Worm (Caenorhabditis elegans) whole organism, late embryonic: ENCODE measurements around the gene F34D10.3.

Experiments
- K09A11.1 ChIP-seq: sonication (generic microtip); optimal IDR thresholded peaks from 2 replicates; lab custom pipeline; 2017; ENCODE audit warnings: antibody characterized with exemption, mild to moderate bottlenecking, missing genetic modification characterization, missing compliant biosample characterization; ENCODE audit not compliant: insufficient read depth
- ama-1 ChIP-seq: fragments of 150-350 bp; optimal IDR thresholded peaks from 2 replicates; lab custom pipeline; 2014
- ceh-2 ChIP-seq: sonication (generic microtip); optimal IDR thresholded peaks from 2 replicates; lab custom pipeline; 2016; ENCODE audit warnings: missing genotype, missing genetic modification characterization, missing compliant biosample characterization
- elt-4 ChIP-seq: sonication (generic microtip); optimal IDR thresholded peaks from 2 replicates; lab custom pipeline; 2016; ENCODE audit warnings: missing genetic modification characterization, missing compliant biosample characterization
- gmeb-2 ChIP-seq: sonication (generic microtip); optimal IDR thresholded peaks from 2 replicates; lab custom pipeline; 2016; ENCODE audit warnings: missing genetic modification characterization, inconsistent platforms, missing compliant biosample characterization
- mec-3 ChIP-seq: sonication (generic microtip); optimal IDR thresholded peaks from 2 replicates; lab custom pipeline; 2016; ENCODE audit warnings: borderline replicate concordance, missing genetic modification characterization, missing compliant biosample characterization
- pqm-1 ChIP-seq: sonication (generic microtip); optimal IDR thresholded peaks from 2 replicates; lab custom pipeline; 2016; ENCODE audit warnings: missing genetic modification characterization, missing compliant biosample characterization
- pros-1 ChIP-seq: fragments of 150-350 bp; optimal IDR thresholded peaks from 2 replicates; lab custom pipeline; 2014; ENCODE audit warnings: missing biosample characterization, missing genetic modification reagents, missing genetic modification characterization

ce11 chrIII:3699275-3699674 is 34.8 kb upstream of the F34D10.3 start, which contains the start of gene cyn-9:
- TF ChIP-seq mec-3 (tag; lab: Kevin White, UChicago) (no peak), pqm-1 (no peak), ceh-2 (tag; lab: Kevin White, UChicago) (no peak), elt-4 (tag; lab: Kevin White, UChicago) (no peak), gmeb-2 (tag; lab: Kevin White, UChicago) (no peak), ama-1 (lab: Kevin White, UChicago) (no peak), K09A11.1 (tag; lab: Kevin White, UChicago) (no peak), pros-1 (no peak)
